Fruit fly (Drosophila melanogaster) whole organism, adult: ENCODE measurements around the gene Adat1.

Experiments used
- CG11617 ChIP-seq: fragments of 200-800 bp; sonication (Bioruptor generic); optimal IDR thresholded peaks from 2 replicates; lab custom pipeline; 2017; ENCODE audit warnings: mild to moderate bottlenecking, missing biosample characterization, missing genetic modification reagents, missing genetic modification characterization
- CG12768 ChIP-seq: fragments of 200-800 bp; sonication (Bioruptor generic); optimal IDR thresholded peaks from 2 replicates; lab custom pipeline; 2017; ENCODE audit warnings: missing biosample characterization, missing genetic modification characterization, mild to moderate bottlenecking, moderate library complexity, missing genetic modification reagents
- CG14711 ChIP-seq: fragments of 200-800 bp; sonication (Bioruptor generic); optimal IDR thresholded peaks from 2 replicates; lab custom pipeline; 2018; ENCODE audit warnings: missing biosample characterization, mild to moderate bottlenecking, missing genetic modification characterization, moderate library complexity
- CG1620 ChIP-seq: fragments of 200-800 bp; sonication (Bioruptor generic); optimal IDR thresholded peaks from 2 replicates; lab custom pipeline; 2016; ENCODE audit warnings: missing biosample characterization, missing genetic modification characterization
- CG33017 ChIP-seq: fragments of 200-800 bp; sonication (Bioruptor generic); optimal IDR thresholded peaks from 2 replicates; lab custom pipeline; 2018; ENCODE audit warnings: missing biosample characterization, mild to moderate bottlenecking, missing genetic modification characterization, moderate library complexity
- CG5204 ChIP-seq: fragments of 200-800 bp; sonication (Bioruptor generic); optimal IDR thresholded peaks from 2 replicates; lab custom pipeline; 2016; ENCODE audit warnings: missing biosample characterization, missing genetic modification characterization
- CG7045 ChIP-seq: fragments of 200-800 bp; sonication (Bioruptor generic); optimal IDR thresholded peaks from 2 replicates; lab custom pipeline; 2017; ENCODE audit warnings: missing biosample characterization, mild to moderate bottlenecking, missing genetic modification characterization
- CG7101 ChIP-seq: fragments of 200-800 bp; sonication (Bioruptor generic); optimal IDR thresholded peaks from 2 replicates; lab custom pipeline; 2018; ENCODE audit warnings: missing biosample characterization, mild to moderate bottlenecking, missing genetic modification characterization, moderate library complexity
- Clk ChIP-seq: fragments of 200-800 bp; sonication (Bioruptor generic); optimal IDR thresholded peaks from 2 replicates; lab custom pipeline; 2017; ENCODE audit warnings: missing biosample characterization, missing genetic modification characterization
- Crg-1 ChIP-seq: fragments of 200-800 bp; sonication (Bioruptor generic); optimal IDR thresholded peaks from 2 replicates; lab custom pipeline; 2016; ENCODE audit warnings: missing biosample characterization, missing genetic modification characterization
- Hr96 ChIP-seq: fragments of 200-800 bp; sonication (Bioruptor generic); optimal IDR thresholded peaks from 2 replicates; lab custom pipeline; 2016; ENCODE audit warnings: missing biosample characterization, missing genetic modification characterization
- Mnt ChIP-seq: fragments of 200-800 bp; sonication (Bioruptor generic); optimal IDR thresholded peaks from 2 replicates; lab custom pipeline; 2016; ENCODE audit warnings: missing biosample characterization, mild to moderate bottlenecking, missing genetic modification characterization
- bab1 ChIP-seq: fragments of 200-800 bp; sonication (Bioruptor generic); optimal IDR thresholded peaks from 3 replicates; lab custom pipeline; 2019; ENCODE audit warnings: missing biosample characterization, mild to moderate bottlenecking, missing genetic modification characterization, moderate library complexity
- cic ChIP-seq: fragments of 200-800 bp; sonication (Bioruptor generic); optimal IDR thresholded peaks from 2 replicates; lab custom pipeline; 2017; ENCODE audit warnings: missing biosample characterization, mild to moderate bottlenecking, missing genetic modification characterization, moderate library complexity
- cnc ChIP-seq, 2 experiments: fragments of >200 bp; optimal IDR thresholded peaks; 2 replicates each; lab custom pipeline; 2017
- kay ChIP-seq: fragments of 200-800 bp; sonication (Bioruptor generic); peaks from one replicate; lab custom pipeline; 2016; ENCODE audit warnings: missing biosample characterization, missing genetic modification characterization, borderline replicate concordance
- ovo ChIP-seq: fragments of 200-800 bp; sonication (Bioruptor generic); optimal IDR thresholded peaks from 2 replicates; lab custom pipeline; 2016; ENCODE audit warnings: missing biosample characterization, missing genetic modification characterization
- pad ChIP-seq: fragments of 200-800 bp; sonication (Bioruptor generic); optimal IDR thresholded peaks from 3 replicates; lab custom pipeline; 2017; ENCODE audit warnings: missing biosample characterization, missing genetic modification characterization, mild to moderate bottlenecking, moderate library complexity, missing genetic modification reagents
- tj ChIP-seq: fragments of 200-800 bp; sonication (Bioruptor generic); optimal IDR thresholded peaks from 3 replicates; lab custom pipeline; 2017; ENCODE audit warnings: missing biosample characterization, mild to moderate bottlenecking, missing genetic modification characterization, moderate library complexity
- toe ChIP-seq: fragments of 200-800 bp; sonication (Bioruptor generic); optimal IDR thresholded peaks from 2 replicates; lab custom pipeline; 2016; ENCODE audit warnings: missing biosample characterization, missing genetic modification characterization

The Adat1 gene

DNA sequence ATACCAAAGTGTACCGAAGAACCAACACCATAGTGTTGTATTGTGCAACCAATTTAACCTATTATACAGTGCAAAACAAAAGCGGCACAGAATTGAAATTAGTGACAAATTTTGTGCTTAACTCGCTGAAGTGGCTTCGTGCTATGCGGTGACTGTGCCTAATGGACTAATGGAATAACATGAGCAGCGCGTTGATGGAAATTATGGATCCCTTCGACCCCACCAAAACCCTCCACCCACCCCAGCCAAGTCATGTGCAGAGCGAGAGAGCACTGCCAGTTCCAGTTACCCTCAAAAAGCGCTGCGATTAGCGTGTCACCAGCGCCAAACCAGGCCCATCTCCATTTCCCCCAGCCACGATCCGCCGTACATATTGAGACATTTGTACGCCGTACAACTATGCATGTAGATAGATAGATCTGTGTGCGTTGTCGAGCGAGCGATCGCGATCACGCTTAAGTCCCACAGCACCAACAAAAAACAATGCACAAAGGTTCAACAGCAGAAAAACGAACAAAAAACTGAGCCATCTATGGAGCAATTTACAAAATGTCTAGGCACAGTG lies 9.1 kb downstream of the Adat1 start:
- peak; percentile 35 for TF ChIP-seq Mnt (GFP tag; lab: Kevin White, UChicago)
- no peak for TF ChIP-seq CG7045
- TF ChIP-seq CG12768 (GFP tag; lab: Kevin White, UChicago) = peak; percentile 58
- TF ChIP-seq cic = peak; percentile 51
- no peak for TF ChIP-seq Hr96

DNA sequence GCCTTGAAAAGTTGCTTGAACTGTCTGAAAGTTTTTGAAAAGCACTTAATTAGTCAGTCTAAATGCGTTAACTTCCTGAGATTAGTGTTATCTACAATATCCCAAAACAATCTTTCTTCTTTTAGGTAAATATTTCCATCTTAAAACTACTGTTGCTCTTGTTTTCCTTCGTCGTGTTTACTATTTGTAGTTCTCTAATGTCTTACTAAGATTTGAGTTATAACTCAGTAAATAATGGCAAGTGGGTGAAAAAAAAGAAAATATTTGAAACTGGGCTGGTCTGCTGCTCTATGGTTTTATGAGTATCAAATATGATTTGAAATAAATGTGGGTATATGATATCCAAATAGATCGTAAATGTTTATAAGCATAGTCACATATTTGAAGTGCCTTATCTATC lies 10.1 kb downstream of the Adat1 start:
- TF ChIP-seq Crg-1 = peak; percentile 12
- no peak for TF ChIP-seq CG14711
- TF ChIP-seq CG33017 (tag; lab: Kevin White, UChicago) = peak; percentile 40
- no peak for TF ChIP-seq Clk (GFP tag; lab: Kevin White, UChicago)
- no peak for TF ChIP-seq toe (GFP tag; lab: Kevin White, UChicago)
- no peak for TF ChIP-seq tj (GFP tag; lab: Kevin White, UChicago)
- peak; percentile 47 for TF ChIP-seq CG7045
- TF ChIP-seq Hr96 = no peak
- peak; percentile 16 for TF ChIP-seq CG12768 (GFP tag; lab: Kevin White, UChicago)
- peak; percentile 60 for TF ChIP-seq cic
- TF ChIP-seq CG5204 (GFP tag; lab: Kevin White, UChicago) = no peak
- peak; percentile 61 for TF ChIP-seq CG7101 (tag; lab: Kevin White, UChicago)

DNA sequence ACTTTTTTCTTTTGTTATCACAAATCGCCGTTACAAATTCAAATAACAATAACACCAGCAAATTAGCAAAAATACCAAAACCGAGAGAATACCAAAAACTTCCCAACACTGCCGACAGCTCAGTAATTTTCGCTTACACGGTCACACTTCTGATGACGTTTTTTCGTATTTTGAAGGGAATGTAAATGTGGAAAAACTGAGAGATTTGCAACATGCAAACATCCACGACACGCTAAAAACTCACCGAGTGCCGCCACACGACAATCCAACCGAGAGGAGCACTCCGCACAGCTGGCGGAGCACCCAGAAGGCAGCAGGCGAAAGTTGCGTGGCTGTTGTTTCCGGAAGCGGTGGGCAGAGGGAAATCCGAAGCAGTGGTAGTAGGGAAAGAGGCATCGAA lies 17.9 kb downstream of the Adat1 start, which contains the start of gene Sec71:
TSS of gene Sec71 (plus strand) at position 117 of the 400 bp plus-strand sequence.
- TF ChIP-seq cic (peak; percentile 2), CG7101 (tag; lab: Kevin White, UChicago) (peak; percentile 33), toe (GFP tag; lab: Kevin White, UChicago) (no peak), bab1 (GFP tag; lab: Kevin White, UChicago) (peak; percentile 52), tj (GFP tag; lab: Kevin White, UChicago) (peak; percentile 37), Mnt (GFP tag; lab: Kevin White, UChicago) (no peak), ovo (GFP tag; lab: Kevin White, UChicago) (no peak)

DNA sequence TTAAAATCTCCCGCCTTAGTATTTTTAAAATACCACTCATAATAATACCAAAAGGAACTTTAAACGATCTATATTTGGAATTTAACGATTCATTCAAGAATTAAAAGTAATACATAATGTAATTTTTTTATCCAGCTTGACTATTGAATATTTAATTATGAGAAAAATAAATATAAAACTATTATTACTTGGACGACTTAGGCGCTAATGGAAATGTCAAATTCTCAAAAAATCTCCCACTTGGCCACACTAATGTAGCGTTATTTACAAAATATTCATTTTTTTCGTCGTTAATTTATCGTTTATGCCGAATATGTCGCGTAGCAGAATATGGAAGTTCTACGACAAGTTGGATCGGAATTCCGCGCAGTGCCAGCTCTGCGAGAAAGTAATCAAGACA lies 20.6 kb downstream of the Adat1 start, which contains the start of gene CG16863:
TSS of gene CG16863 (plus strand) at position 245 of the 400 bp plus-strand sequence.
- TF ChIP-seq Hr96 (no peak), CG12768 (GFP tag; lab: Kevin White, UChicago) (no peak), cic (no peak)

DNA sequence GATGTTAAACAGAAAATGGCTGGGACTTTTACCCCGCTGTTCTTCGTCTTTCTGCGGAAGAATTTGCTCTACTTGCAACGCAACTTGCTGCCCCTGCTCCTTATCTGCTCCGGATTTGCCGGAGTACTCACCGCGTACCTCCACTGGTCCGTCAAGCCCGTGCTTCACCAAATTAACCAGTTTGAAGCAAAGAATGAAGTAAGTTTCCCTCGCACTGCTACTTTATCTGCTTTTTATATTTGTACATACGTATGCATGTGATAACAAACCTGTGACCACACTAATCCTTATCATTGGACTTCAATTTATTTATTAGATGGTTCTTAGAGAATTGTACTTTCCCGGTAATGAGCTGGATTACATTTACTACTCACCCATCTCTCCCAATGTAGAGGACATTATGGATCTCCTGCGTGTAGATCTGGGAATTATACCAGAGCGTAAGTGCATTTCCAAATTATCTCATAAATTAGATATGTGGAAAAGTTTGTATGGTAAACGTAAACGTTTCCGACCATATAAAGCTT lies 27.1 kb downstream of the Adat1 start, which contains the start of gene CG16890:
TSS of gene CG16890 (minus strand) at position 184 of the 527 bp plus-strand sequence.
- no peak for TF ChIP-seq Crg-1
- TF ChIP-seq cic = peak; percentile 59
- no peak for TF ChIP-seq kay

DNA sequence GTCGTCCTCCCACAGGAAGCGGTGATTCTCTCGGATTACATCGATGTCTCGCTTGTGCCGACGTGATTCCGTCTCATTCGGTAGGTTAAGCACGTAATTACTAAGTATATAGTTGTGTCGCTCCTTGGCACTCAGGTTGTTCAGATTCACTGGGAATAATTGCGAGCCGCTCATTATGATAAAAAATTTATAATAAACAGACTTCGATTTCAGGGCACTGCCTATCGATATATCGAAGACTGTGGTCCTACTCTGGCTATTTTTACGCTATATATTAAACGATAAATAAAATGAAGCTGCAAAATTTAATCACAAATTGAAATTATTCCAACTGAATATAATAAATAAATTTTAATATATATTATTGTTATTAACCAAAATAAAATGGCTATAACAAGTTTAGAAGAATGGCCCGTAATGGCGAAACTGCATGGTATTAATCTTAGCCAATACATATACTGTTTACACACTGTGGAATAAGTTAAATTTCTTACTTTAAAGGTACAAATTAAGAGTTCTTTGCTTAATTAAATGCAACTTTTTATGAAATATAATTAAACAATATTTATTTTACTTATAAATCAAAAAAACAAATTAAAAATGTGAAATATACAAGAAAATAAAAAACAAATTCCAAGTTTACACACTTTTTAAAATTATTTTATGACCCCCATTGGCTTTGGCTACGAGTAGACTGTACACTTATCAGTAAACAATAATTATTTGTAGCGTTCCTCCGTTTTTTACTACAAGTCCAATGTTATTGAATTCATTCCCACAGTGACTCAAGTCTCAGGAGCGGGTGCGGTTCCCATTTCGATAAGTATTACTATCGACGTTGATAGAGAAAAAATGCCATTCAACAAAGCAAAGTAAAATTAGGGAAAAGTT lies 27.8 kb downstream of the Adat1 start, which contains the start of gene Eato:
TSS of gene Eato (plus strand) at position 821 of the 891 bp plus-strand sequence.
- TF ChIP-seq CG7101 (tag; lab: Kevin White, UChicago) (peak; percentile 27), CG1620 (GFP tag; lab: Kevin White, UChicago) (no peak), Hr96 (no peak), toe (GFP tag; lab: Kevin White, UChicago) (no peak), bab1 (GFP tag; lab: Kevin White, UChicago) (peak; percentile 20), kay (no peak), Crg-1 (no peak), CG12768 (GFP tag; lab: Kevin White, UChicago) (no peak), pad (GFP tag; lab: Kevin White, UChicago) (peak; percentile 2), CG33017 (tag; lab: Kevin White, UChicago) (no peak), Clk (GFP tag; lab: Kevin White, UChicago) (no peak), CG11617 (peak; percentile 48), ovo (GFP tag; lab: Kevin White, UChicago) (no peak), Mnt (GFP tag; lab: Kevin White, UChicago) (no peak), tj (GFP tag; lab: Kevin White, UChicago) (no peak), CG5204 (GFP tag; lab: Kevin White, UChicago) (no peak), cnc (optimal IDR thresholded peaks at IDR 0.05; lab: Kevin White, UChicago) (no peak), CG7045 (no peak), CG14711 (no peak)
